Worm (Caenorhabditis elegans) whole organism, early embryonic: ENCODE results near the gene ttll-5.

Experiments
- ama-1 ChIP-seq: fragments of 150-350 bp; optimal IDR thresholded peaks from 2 replicates; lab custom pipeline; 2014
- ets-7 ChIP-seq: sonication (generic microtip); optimal IDR thresholded peaks from 2 replicates; lab custom pipeline; 2016; ENCODE audit warnings: missing genotype, missing genetic modification characterization, missing compliant biosample characterization
- flt-1 ChIP-seq: fragments of 200-800 bp; sonication (Bioruptor generic); IDR thresholded peaks from 2 replicates; pipeline ENCODE4 v1.3.6; 2022; ENCODE audit warnings: missing genetic modification characterization, missing compliant biosample characterization
- pes-1 ChIP-seq: fragments of 200-800 bp; sonication (Bioruptor generic); IDR thresholded peaks from 2 replicates; pipeline ENCODE4 v1.3.6; 2022; ENCODE audit warnings: missing genetic modification reagents, missing genetic modification characterization, missing compliant biosample characterization

ce11 chrV:11528633-11529327, 19.9 kb downstream of the ttll-5 start:
- no peak for TF ChIP-seq ama-1 (lab: Kevin White, UChicago)
- TF ChIP-seq pes-1 (GFP tag; lab: Robert Waterston, UW): no peak
- TF ChIP-seq ets-7: no peak
- TF ChIP-seq flt-1 (GFP tag; lab: Robert Waterston, UW): no peak
